Fruit fly (Drosophila melanogaster) whole organism, pupa: ENCODE measurements around the gene DENR.

ENCODE experiments used
- CG10348 ChIP-seq: fragments of 200-800 bp; sonication (Bioruptor generic); IDR thresholded peaks from 2 replicates; pipeline ENCODE4 v1.3.6; 2022; ENCODE audit warnings: missing biosample characterization, missing genetic modification characterization
- CG12605 ChIP-seq: fragments of 200-800 bp; sonication (Bioruptor generic); IDR thresholded peaks from 2 replicates; pipeline ENCODE4 v1.3.6; 2022; ENCODE audit warnings: missing biosample characterization, missing genetic modification characterization
- CG13204 ChIP-seq: fragments of 200-800 bp; sonication (Bioruptor generic); optimal IDR thresholded peaks from 2 replicates; lab custom pipeline; 2018; ENCODE audit warnings: missing biosample characterization, mild to moderate bottlenecking, missing genetic modification characterization, moderate library complexity
- CG14655 ChIP-seq: fragments of 200-800 bp; sonication (Bioruptor generic); optimal IDR thresholded peaks from 3 replicates; lab custom pipeline; 2017; ENCODE audit warnings: mild to moderate bottlenecking, missing biosample characterization, missing genetic modification reagents, missing genetic modification characterization
- CG15710 ChIP-seq: fragments of 200-800 bp; sonication (Bioruptor generic); optimal IDR thresholded peaks from 2 replicates; lab custom pipeline; 2018; ENCODE audit warnings: missing biosample characterization, mild to moderate bottlenecking, missing genetic modification characterization, moderate library complexity
- CG17806 ChIP-seq: fragments of 200-800 bp; sonication (Bioruptor generic); optimal IDR thresholded peaks from 2 replicates; lab custom pipeline; 2018; ENCODE audit warnings: missing biosample characterization, mild to moderate bottlenecking, missing genetic modification characterization, moderate library complexity
- CG34367 ChIP-seq: fragments of 200-800 bp; sonication (Bioruptor generic); optimal IDR thresholded peaks from 2 replicates; lab custom pipeline; 2018; ENCODE audit warnings: missing biosample characterization, mild to moderate bottlenecking, missing genetic modification characterization
- CG4496 ChIP-seq: fragments of 200-800 bp; sonication (Bioruptor generic); IDR thresholded peaks from 3 replicates; pipeline ENCODE4 v1.3.6; 2022; ENCODE audit warnings: missing biosample characterization, missing genetic modification characterization
- CG8301 ChIP-seq: fragments of 200-800 bp; sonication (Bioruptor generic); optimal IDR thresholded peaks from 2 replicates; lab custom pipeline; 2018; ENCODE audit warnings: missing biosample characterization, mild to moderate bottlenecking, missing genetic modification characterization
- CG9948 ChIP-seq: fragments of 200-800 bp; sonication (Bioruptor generic); optimal IDR thresholded peaks from 2 replicates; lab custom pipeline; 2018; ENCODE audit warnings: missing biosample characterization, mild to moderate bottlenecking, missing genetic modification characterization, moderate library complexity
- EcR ChIP-seq: fragments of 200-800 bp; sonication (Bioruptor generic); optimal IDR thresholded peaks from 3 replicates; lab custom pipeline; 2019; ENCODE audit warnings: missing biosample characterization, missing genetic modification characterization, mild to moderate bottlenecking, moderate library complexity, missing genetic modification reagents
- Pif1A ChIP-seq: fragments of 200-800 bp; sonication (Bioruptor generic); optimal IDR thresholded peaks from 3 replicates; lab custom pipeline; 2016; ENCODE audit warnings: missing biosample characterization, missing genetic modification characterization
- gl ChIP-seq: fragments of 200-800 bp; sonication (Bioruptor generic); optimal IDR thresholded peaks from 2 replicates; lab custom pipeline; 2018; ENCODE audit warnings: missing biosample characterization, mild to moderate bottlenecking, missing genetic modification characterization
- rn ChIP-seq: fragments of 200-800 bp; sonication (Bioruptor generic); IDR thresholded peaks from 2 replicates; pipeline ENCODE4 v1.3.6; 2022; ENCODE audit warnings: missing biosample characterization, missing genetic modification characterization

DNA sequence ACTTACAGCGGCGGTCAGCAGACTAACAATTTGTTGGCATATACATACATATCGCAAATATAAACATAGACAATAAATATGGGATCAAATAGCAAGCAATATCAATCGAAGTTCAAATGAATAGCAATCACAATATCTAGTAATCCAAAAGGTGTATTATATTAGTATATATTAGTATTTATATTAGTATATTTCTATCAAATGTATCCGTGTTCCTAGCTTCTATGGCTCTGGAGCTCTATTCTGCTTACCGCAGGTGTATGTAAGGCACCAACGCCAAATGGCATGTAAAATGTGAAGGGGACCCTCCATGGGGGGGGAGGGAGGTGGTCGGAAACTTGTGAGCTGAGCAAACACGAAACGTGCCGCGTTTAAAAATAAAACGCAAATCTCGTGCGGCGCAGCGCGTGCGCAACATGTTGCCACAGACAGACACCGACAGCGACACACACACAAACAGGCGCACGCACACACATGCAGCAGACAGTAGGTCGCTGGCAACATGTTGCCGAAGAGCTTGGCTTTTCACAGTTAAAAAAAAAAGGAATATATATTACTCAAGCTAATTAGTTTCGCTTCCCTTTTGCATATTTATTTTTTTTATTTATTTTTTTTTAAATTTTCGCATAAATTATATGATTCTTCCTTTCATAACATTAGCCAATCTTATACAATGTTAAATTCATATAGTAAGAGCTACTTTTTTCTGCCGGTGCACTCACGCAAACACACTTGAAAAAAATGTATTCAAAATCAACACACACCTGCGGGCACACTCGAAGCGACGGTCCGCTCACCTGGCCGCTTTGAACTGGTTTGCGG is 44.3 kb upstream of the DENR start:
- TF ChIP-seq Pif1A (GFP tag; lab: Kevin White, UChicago) (peak; percentile 70), CG12605 (GFP tag; lab: Robert Waterston, UW) (peak; percentile 52), CG4496 (GFP tag; lab: Robert Waterston, UW) (peak; percentile 84), gl (tag; lab: Kevin White, UChicago) (peak; percentile 24), CG10348 (GFP tag; lab: Robert Waterston, UW) (no peak), rn (GFP tag; lab: Robert Waterston, UW) (peak; percentile 55), CG13204 (GFP tag; lab: Kevin White, UChicago) (peak; percentile 26), EcR (GFP tag; lab: Kevin White, UChicago) (no peak), CG17806 (tag; lab: Kevin White, UChicago) (peak; percentile 74), CG34367 (tag; lab: Kevin White, UChicago) (peak; percentile 70), CG14655 (peak; percentile 79), CG9948 (tag; lab: Kevin White, UChicago) (peak; percentile 69), CG15710 (tag; lab: Kevin White, UChicago) (peak; percentile 80), CG8301 (peak; percentile 76)
